Worm (Caenorhabditis elegans): ENCODE results near the gene srpa-68.

DNA sequence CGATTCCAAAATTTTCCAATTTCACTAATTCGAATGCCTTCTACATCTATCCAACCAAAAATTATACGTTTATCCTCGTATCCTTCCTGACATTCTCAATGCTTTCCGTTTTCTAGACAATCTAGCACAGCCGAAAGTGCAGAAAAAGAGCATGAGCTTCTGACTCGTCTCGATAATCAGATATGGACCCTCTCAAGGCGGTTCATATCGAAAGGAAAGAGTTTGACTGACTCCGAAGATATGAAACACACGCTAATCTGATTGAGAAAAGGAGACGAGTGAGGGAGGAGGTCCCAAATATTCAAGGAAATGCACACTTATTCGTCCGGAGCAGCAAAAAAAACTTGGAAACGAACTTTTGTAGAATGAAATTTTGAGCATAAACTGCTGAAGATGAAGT, 37.7 kb upstream of the srpa-68 start:
- TF ChIP-seq snpc-4 (GFP tag; optimal IDR thresholded peaks at IDR 0.05), result no peak
- no peak for TF ChIP-seq snpc-4 (tag; optimal IDR thresholded peaks at IDR 0.05)
- TF ChIP-seq ama-1 (optimal IDR thresholded peaks at IDR 0.05), result no peak
- no peak for TF ChIP-seq ama-1 (GFP tag; optimal IDR thresholded peaks at IDR 0.05)
- no peak for TF ChIP-seq F49E8.2 (tag; optimal IDR thresholded peaks at IDR 0.05; ENCODE audit: insufficient read depth)
- no peak for TF ChIP-seq Y67H2A.10 (GFP tag; conservative IDR thresholded peaks at IDR 0.05)
- TF ChIP-seq let-607 (tag; optimal IDR thresholded peaks at IDR 0.05), result no peak

All from whole organism, young adult.